Fruit fly (Drosophila melanogaster) whole organism, embryonic: ENCODE results near the gene CG14854.

ENCODE experiments used
- CG11085 ChIP-seq: fragments of 200-800 bp; sonication (Bioruptor generic); IDR thresholded peaks from 2 replicates; pipeline ENCODE4 v1.3.6; 2022; ENCODE audit warnings: missing biosample characterization, missing genetic modification characterization
- CG11093 ChIP-seq: fragments of 200-800 bp; sonication (Bioruptor generic); IDR thresholded peaks from 3 replicates; pipeline ENCODE4 v1.3.6; 2022; ENCODE audit warnings: missing biosample characterization, missing genetic modification characterization
- CG11398 ChIP-seq: fragments of 200-800 bp; sonication (Bioruptor generic); optimal IDR thresholded peaks from 2 replicates; lab custom pipeline; 2016; ENCODE audit warnings: missing biosample characterization, missing genetic modification characterization
- CG12104 ChIP-seq: fragments of 200-800 bp; sonication (Bioruptor generic); optimal IDR thresholded peaks from 3 replicates; lab custom pipeline; 2016; ENCODE audit warnings: missing biosample characterization, missing genetic modification characterization
- CG13287 ChIP-seq: fragments of 200-800 bp; sonication (Bioruptor generic); IDR thresholded peaks from 2 replicates; pipeline ENCODE4 v1.3.6; 2022; ENCODE audit warnings: missing biosample characterization, missing genetic modification characterization; ENCODE audit not compliant: partially characterized antibody
- CG14014 ChIP-seq: fragments of 200-800 bp; sonication (Bioruptor generic); IDR thresholded peaks from 2 replicates; pipeline ENCODE4 v1.3.6; 2022; ENCODE audit warnings: missing biosample characterization, missing genetic modification characterization
- CG15696 ChIP-seq: fragments of 200-800 bp; sonication (Bioruptor generic); optimal IDR thresholded peaks from 2 replicates; lab custom pipeline; 2019; ENCODE audit warnings: missing biosample characterization, mild to moderate bottlenecking, missing genetic modification characterization, moderate library complexity
- CG17385 ChIP-seq: fragments of 200-800 bp; sonication (Bioruptor generic); optimal IDR thresholded peaks from 3 replicates; lab custom pipeline; 2018; ENCODE audit warnings: missing biosample characterization, mild to moderate bottlenecking, missing genetic modification characterization
- CG2712 ChIP-seq: fragments of 200-800 bp; optimal IDR thresholded peaks from 3 replicates; lab custom pipeline; 2019; ENCODE audit warnings: missing biosample characterization, mild to moderate bottlenecking, missing genetic modification characterization, moderate library complexity
- CG32772 ChIP-seq: fragments of 200-800 bp; sonication (Bioruptor generic); IDR thresholded peaks from 2 replicates; pipeline ENCODE4 v1.3.6; 2022; ENCODE audit warnings: missing biosample characterization, missing genetic modification characterization
- CG34224 ChIP-seq: fragments of 200-800 bp; sonication (Bioruptor generic); IDR thresholded peaks from 3 replicates; pipeline ENCODE4 v1.3.6; 2022; ENCODE audit warnings: missing biosample characterization, missing genetic modification characterization; ENCODE audit not compliant: partially characterized antibody
- CG3838 ChIP-seq: fragments of 200-800 bp; sonication (Bioruptor generic); optimal IDR thresholded peaks from 3 replicates; lab custom pipeline; 2016; ENCODE audit warnings: missing biosample characterization, missing genetic modification characterization
- CG4404 ChIP-seq: fragments of 200-800 bp; sonication (Bioruptor generic); IDR thresholded peaks from 2 replicates; pipeline ENCODE4 v1.3.6; 2022; ENCODE audit warnings: missing biosample characterization, missing genetic modification characterization
- CG6254 ChIP-seq: fragments of 200-800 bp; sonication (Bioruptor generic); optimal IDR thresholded peaks from 3 replicates; lab custom pipeline; 2017; ENCODE audit warnings: mild to moderate bottlenecking, missing biosample characterization, missing genetic modification reagents, missing genetic modification characterization
- CG8765 ChIP-seq: fragments of 200-800 bp; sonication (Bioruptor generic); IDR thresholded peaks from 2 replicates; pipeline ENCODE4 v1.3.6; 2022; ENCODE audit warnings: missing biosample characterization, missing genetic modification characterization
- CG8944 ChIP-seq: fragments of 200-800 bp; sonication (Bioruptor generic); optimal IDR thresholded peaks from 3 replicates; lab custom pipeline; 2016; ENCODE audit warnings: missing biosample characterization, missing genetic modification characterization
- CG9932 ChIP-seq: fragments of 200-800 bp; sonication (Bioruptor generic); IDR thresholded peaks from 2 replicates; pipeline ENCODE4 v1.3.6; 2022; ENCODE audit warnings: missing biosample characterization, missing genetic modification characterization
- Hr3 ChIP-seq: fragments of 200-800 bp; sonication (Bioruptor generic); optimal IDR thresholded peaks from 3 replicates; lab custom pipeline; 2016; ENCODE audit warnings: missing biosample characterization, missing genetic modification characterization
- Hr51 ChIP-seq, 2 experiments: fragments of 200-800 bp; sonication (Bioruptor generic); optimal IDR thresholded peaks; 2 replicates in 1 of 2; 3 replicates in 1 of 2; lab custom pipeline; 2016 to 2018; ENCODE audit warnings: missing biosample characterization in 2 of 2, missing genetic modification characterization in 2 of 2, mild to moderate bottlenecking in 1 of 2, moderate library complexity in 1 of 2
- Lhr ChIP-seq: fragments of 200-800 bp; sonication (Bioruptor generic); optimal IDR thresholded peaks from 3 replicates; lab custom pipeline; 2017; ENCODE audit warnings: mild to moderate bottlenecking, missing biosample characterization, missing genetic modification reagents, missing genetic modification characterization
- MBD-R2 ChIP-seq: fragments of 200-800 bp; sonication (Bioruptor generic); IDR thresholded peaks from 2 replicates; pipeline ENCODE4 v1.3.6; 2022; ENCODE audit warnings: missing biosample characterization, missing genetic modification characterization
- Mad ChIP-seq: fragments of 200-800 bp; sonication (Bioruptor generic); optimal IDR thresholded peaks from 2 replicates; lab custom pipeline; 2016; ENCODE audit warnings: missing biosample characterization, missing genetic modification characterization
- PHDP ChIP-seq: fragments of 200-800 bp; sonication (Bioruptor generic); optimal IDR thresholded peaks from 3 replicates; lab custom pipeline; 2018; ENCODE audit warnings: missing biosample characterization, mild to moderate bottlenecking, missing genetic modification characterization, moderate library complexity
- Rfx ChIP-seq: fragments of 200-800 bp; sonication (Bioruptor generic); IDR thresholded peaks from 2 replicates; pipeline ENCODE4 v1.3.6; 2022; ENCODE audit warnings: missing biosample characterization, missing genetic modification characterization
- Sox100B ChIP-seq: fragments of 200-800 bp; sonication (Bioruptor generic); optimal IDR thresholded peaks from 3 replicates; lab custom pipeline; 2018; ENCODE audit warnings: missing biosample characterization, mild to moderate bottlenecking, missing genetic modification characterization
- Ssrp ChIP-seq: fragments of 200-800 bp; sonication (Bioruptor generic); optimal IDR thresholded peaks from 2 replicates; lab custom pipeline; 2018; ENCODE audit warnings: missing biosample characterization, mild to moderate bottlenecking, missing genetic modification characterization, moderate library complexity
- Trl ChIP-seq, 3 experiments: fragments of >200 bp in 2 of 3; fragments of 200-800 bp in 1 of 3; sonication (Bioruptor generic) in 1 of 3; optimal IDR thresholded peaks; 2 replicates in 1 of 3; 3 replicates in 2 of 3; lab custom pipeline; 2016 to 2017; ENCODE audit warnings: missing biosample characterization in 1 of 3, missing genetic modification characterization in 1 of 3
- Vsx1 ChIP-seq: fragments of 200-800 bp; sonication (Bioruptor generic); optimal IDR thresholded peaks from 2 replicates; lab custom pipeline; 2017; ENCODE audit warnings: missing biosample characterization, mild to moderate bottlenecking, missing genetic modification characterization, missing genetic modification reagents
- ab ChIP-seq: fragments of 200-800 bp; sonication (Bioruptor generic); optimal IDR thresholded peaks from 2 replicates; lab custom pipeline; 2016; ENCODE audit warnings: missing biosample characterization, missing genetic modification characterization
- ci ChIP-seq: fragments of 200-800 bp; sonication (Bioruptor generic); IDR thresholded peaks from 3 replicates; pipeline ENCODE4 v1.3.6; 2022; ENCODE audit warnings: missing biosample characterization, missing genetic modification characterization
- croc ChIP-seq: fragments of 200-800 bp; sonication (Bioruptor generic); conservative IDR thresholded peaks from 3 replicates; pipeline ENCODE4 v1.3.6; 2022; ENCODE audit warnings: missing biosample characterization, missing genetic modification characterization
- crol ChIP-seq: fragments of 200-800 bp; sonication (Bioruptor generic); IDR thresholded peaks from 2 replicates; pipeline ENCODE4 v1.3.6; 2022; ENCODE audit warnings: missing biosample characterization, missing genetic modification characterization
- crp ChIP-seq, 2 experiments: fragments of 200-800 bp; sonication (Bioruptor generic); optimal IDR thresholded peaks; 2 replicates in 1 of 2; 3 replicates in 1 of 2; lab custom pipeline; 2017; ENCODE audit warnings: missing biosample characterization in 2 of 2, missing genetic modification characterization in 2 of 2, mild to moderate bottlenecking in 1 of 2, moderate library complexity in 1 of 2
- danr ChIP-seq: fragments of 200-800 bp; sonication (Bioruptor generic); IDR thresholded peaks from 2 replicates; pipeline ENCODE4 v1.3.6; 2022; ENCODE audit warnings: missing biosample characterization, missing genetic modification characterization
- en ChIP-seq: fragments of 200-800 bp; sonication (Bioruptor generic); optimal IDR thresholded peaks from 2 replicates; lab custom pipeline; 2016; ENCODE audit warnings: missing biosample characterization, missing genetic modification characterization
- fu2 ChIP-seq: fragments of 200-800 bp; sonication (Bioruptor generic); optimal IDR thresholded peaks from 2 replicates; lab custom pipeline; 2016; ENCODE audit warnings: missing biosample characterization, missing genetic modification characterization
- hb ChIP-seq: fragments of 200-800 bp; sonication (Bioruptor generic); IDR thresholded peaks from 3 replicates; pipeline ENCODE4 v1.3.6; 2022; ENCODE audit warnings: missing biosample characterization, missing genetic modification characterization; ENCODE audit not compliant: partially characterized antibody
- hkb ChIP-seq, 2 experiments: fragments of 200-800 bp in 1 of 2; fragments of >200 bp in 1 of 2; sonication (Bioruptor generic) in 1 of 2; IDR thresholded peaks in 1 of 2; optimal IDR thresholded peaks in 1 of 2; 2 replicates each; pipeline versions ENCODE4 v1.3.6 to Lab custom; 2017 to 2022; ENCODE audit warnings: missing biosample characterization in 1 of 2, missing genetic modification characterization in 1 of 2
- lab ChIP-seq: fragments of 200-800 bp; sonication (Bioruptor generic); optimal IDR thresholded peaks from 3 replicates; lab custom pipeline; 2017; ENCODE audit warnings: missing biosample characterization, missing genetic modification characterization, mild to moderate bottlenecking, moderate library complexity, missing genetic modification reagents
- lmd ChIP-seq: fragments of 200-800 bp; sonication (Bioruptor generic); IDR thresholded peaks from 2 replicates; pipeline ENCODE4 v1.3.6; 2022; ENCODE audit warnings: missing biosample characterization, missing genetic modification characterization
- nmo ChIP-seq: fragments of 200-800 bp; sonication (Bioruptor generic); optimal IDR thresholded peaks from 2 replicates; lab custom pipeline; 2018; ENCODE audit warnings: missing biosample characterization, mild to moderate bottlenecking, missing genetic modification characterization, moderate library complexity
- pb ChIP-seq: fragments of 200-800 bp; sonication (Bioruptor generic); optimal IDR thresholded peaks from 3 replicates; lab custom pipeline; 2016; ENCODE audit warnings: missing biosample characterization, missing genetic modification characterization
- phol ChIP-seq: fragments of 200-800 bp; sonication (Bioruptor generic); optimal IDR thresholded peaks from 3 replicates; lab custom pipeline; 2018; ENCODE audit warnings: missing biosample characterization, mild to moderate bottlenecking, missing genetic modification characterization, moderate library complexity
- prd ChIP-seq, 3 experiments: fragments of >200 bp in 2 of 3; fragments of 200-800 bp in 1 of 3; sonication (Bioruptor generic) in 1 of 3; optimal IDR thresholded peaks in 2 of 3; IDR thresholded peaks in 1 of 3; 2 replicates in 2 of 3; 3 replicates in 1 of 3; pipeline versions ENCODE4 v1.3.6 to Lab custom; 2017 to 2022; ENCODE audit warnings: missing biosample characterization in 1 of 3, missing genetic modification characterization in 1 of 3
- repo ChIP-seq: fragments of 200-800 bp; sonication (Bioruptor generic); optimal IDR thresholded peaks from 2 replicates; lab custom pipeline; 2016; ENCODE audit warnings: missing biosample characterization, missing genetic modification characterization
- sqz ChIP-seq: fragments of 200-800 bp; sonication (Bioruptor generic); optimal IDR thresholded peaks from 3 replicates; lab custom pipeline; 2018; ENCODE audit warnings: missing biosample characterization, mild to moderate bottlenecking, missing genetic modification characterization
- stc ChIP-seq: fragments of 200-800 bp; sonication (Bioruptor generic); IDR thresholded peaks from 2 replicates; pipeline ENCODE4 v1.3.6; 2022; ENCODE audit warnings: missing biosample characterization, missing genetic modification characterization
- tgo ChIP-seq: fragments of 200-800 bp; sonication (Bioruptor generic); IDR thresholded peaks from 3 replicates; pipeline ENCODE4 v1.3.6; 2022; ENCODE audit warnings: missing biosample characterization, missing genetic modification characterization
- tx ChIP-seq: fragments of 200-800 bp; sonication (Bioruptor generic); optimal IDR thresholded peaks from 2 replicates; lab custom pipeline; 2016; ENCODE audit warnings: missing biosample characterization, missing genetic modification characterization

The CG14854 gene

dm6 chr3R:14597935-14598424, 38.1 kb upstream of the CG14854 start (continued):
- TF ChIP-seq CG15696, result peak; percentile 0
- TF ChIP-seq tx, result no peak
- TF ChIP-seq CG32772 (GFP tag; lab: Robert Waterston, UW), result no peak
- no peak for TF ChIP-seq CG9932 (GFP tag; lab: Robert Waterston, UW)
- no peak for TF ChIP-seq Rfx (GFP tag; lab: Robert Waterston, UW)
- no peak for TF ChIP-seq Vsx1 (GFP tag; lab: Kevin White, UChicago)
- peak; percentile 49 to 50 for TF ChIP-seq Trl (optimal IDR thresholded peaks at IDR 0.05; lab: Kevin White, UChicago)
- no peak for TF ChIP-seq Trl (GFP tag; optimal IDR thresholded peaks at IDR 0.05; lab: Kevin White, UChicago)
- TF ChIP-seq CG34224 (GFP tag; lab: Robert Waterston, UW), result no peak
- no peak for TF ChIP-seq pb (GFP tag; lab: Kevin White, UChicago)
- no peak for TF ChIP-seq CG8765 (GFP tag; lab: Robert Waterston, UW)
- peak; percentile 19; the same call in 1 of the 3 replicates for TF ChIP-seq tgo (GFP tag; lab: Robert Waterston, UW)
- no peak for TF ChIP-seq CG11398 (GFP tag; lab: Kevin White, UChicago)
- TF ChIP-seq CG6254 (GFP tag; lab: Kevin White, UChicago), result peak; percentile 18
- TF ChIP-seq Sox100B, result peak; percentile 50
- TF ChIP-seq Lhr (GFP tag; lab: Kevin White, UChicago), result peak; percentile 27
- TF ChIP-seq hkb (optimal IDR thresholded peaks at IDR 0.05; lab: Kevin White, UChicago), result no peak
- 0 out of 2 replicates have a peak, but pooled peaks have one; percentile 25 for TF ChIP-seq hkb (GFP tag; IDR thresholded peaks at IDR 0.05; lab: Robert Waterston, UW)
- no peak for TF ChIP-seq CG4404 (GFP tag; lab: Robert Waterston, UW)
- no peak for TF ChIP-seq ab
- TF ChIP-seq repo (GFP tag; lab: Kevin White, UChicago), result no peak
- no peak for TF ChIP-seq MBD-R2 (GFP tag; lab: Robert Waterston, UW)
- peak; percentile 40; the same call in 1 of the 2 replicates for TF ChIP-seq stc (GFP tag; lab: Robert Waterston, UW)
- TF ChIP-seq crp (GFP tag; optimal IDR thresholded peaks at IDR 0.05; lab: Kevin White, UChicago), result no peak
- TF ChIP-seq lab (GFP tag; lab: Kevin White, UChicago), result peak; percentile 12
- peak; percentile 41 for TF ChIP-seq nmo
- TF ChIP-seq lmd, result peak; percentile 44
- no peak for TF ChIP-seq en
- TF ChIP-seq CG11085 (GFP tag; lab: Robert Waterston, UW), result no peak
- TF ChIP-seq Hr3 (GFP tag; lab: Kevin White, UChicago), result no peak
- TF ChIP-seq ci, result peak; percentile 53; the same call in 2 of the 3 replicates
- TF ChIP-seq CG3838, result no peak
- 0 out of 3 replicates have a peak, but pooled peaks have one; percentile 24 for TF ChIP-seq croc (GFP tag; lab: Robert Waterston, UW)
- no peak for TF ChIP-seq Mad (GFP tag; lab: Kevin White, UChicago)
- TF ChIP-seq phol (tag; lab: Kevin White, UChicago), result peak; percentile 61
- TF ChIP-seq sqz, result no peak
- peak in 1 of 2 experiments; percentile 53 for TF ChIP-seq Hr51 (GFP tag; optimal IDR thresholded peaks at IDR 0.05; lab: Kevin White, UChicago)
- TF ChIP-seq CG17385 (GFP tag; lab: Kevin White, UChicago), result peak; percentile 32
- no peak for TF ChIP-seq CG12104 (GFP tag; lab: Kevin White, UChicago)
- peak; percentile 64 for TF ChIP-seq CG2712 (tag; lab: Kevin White, UChicago)
- 0 out of 2 replicates have a peak, but pooled peaks have one; percentile 2 for TF ChIP-seq crol (GFP tag; lab: Robert Waterston, UW)
- no peak for TF ChIP-seq CG8944 (GFP tag; lab: Kevin White, UChicago)
- TF ChIP-seq prd (optimal IDR thresholded peaks at IDR 0.05; lab: Kevin White, UChicago), result no peak
- peak; percentile 4; the same call in 1 of the 3 replicates for TF ChIP-seq prd (GFP tag; IDR thresholded peaks at IDR 0.05; lab: Robert Waterston, UW)
- no peak for TF ChIP-seq danr
- TF ChIP-seq CG14014, result no peak
- TF ChIP-seq CG11093 (GFP tag; lab: Robert Waterston, UW), result no peak
- TF ChIP-seq hb (GFP tag; lab: Robert Waterston, UW), result no peak
- TF ChIP-seq Ssrp (tag; lab: Kevin White, UChicago), result peak; percentile 44
- peak; percentile 33 for TF ChIP-seq PHDP
- no peak for TF ChIP-seq fu2 (GFP tag; lab: Kevin White, UChicago)
- TF ChIP-seq CG13287, result no peak
